Worm (Caenorhabditis elegans) whole organism, L4 larva: ENCODE results near the gene C50F4.9.

Experiments used
- F10B5.3 ChIP-seq: sonication (generic microtip); optimal IDR thresholded peaks from 2 replicates; lab custom pipeline; 2016; ENCODE audit warnings: mild to moderate bottlenecking, missing genetic modification characterization, missing compliant biosample characterization
- F37D6.2 ChIP-seq: sonication (generic microtip); optimal IDR thresholded peaks from 2 replicates; lab custom pipeline; 2016; ENCODE audit warnings: mild to moderate bottlenecking, missing genetic modification characterization, missing compliant biosample characterization
- Y105C5A.15 ChIP-seq: fragments of 200-800 bp; sonication (Bioruptor generic); IDR thresholded peaks from 2 replicates; pipeline ENCODE4 v1.3.6; 2022; ENCODE audit warnings: missing genetic modification characterization, missing compliant biosample characterization
- Y48G9A.11 ChIP-seq: fragments of 200-800 bp; sonication (Bioruptor generic); IDR thresholded peaks from 2 replicates; pipeline ENCODE4 v1.3.6; 2022; ENCODE audit warnings: missing genetic modification reagents, missing genetic modification characterization, missing compliant biosample characterization
- Y5F2A.4 ChIP-seq: fragments of 200-800 bp; sonication (Bioruptor generic); optimal IDR thresholded peaks from 2 replicates; lab custom pipeline; 2018; ENCODE audit warnings: mild to moderate bottlenecking, missing genetic modification characterization, missing compliant biosample characterization
- ZK337.2 ChIP-seq: fragments of 200-800 bp; sonication (Bioruptor generic); IDR thresholded peaks from 2 replicates; pipeline ENCODE4 v1.3.6; 2022; ENCODE audit warnings: missing genetic modification reagents, missing genetic modification characterization, missing compliant biosample characterization
- ZK546.5 ChIP-seq, 2 experiments: sonication (generic microtip); optimal IDR thresholded peaks; 2 replicates each; lab custom pipeline; 2017; ENCODE audit warnings: missing biosample characterization in 2 of 2, missing genetic modification characterization in 2 of 2
- ceh-20 ChIP-seq: fragments of 200-800 bp; sonication (Bioruptor generic); IDR thresholded peaks from 2 replicates; pipeline ENCODE4 v1.3.6; 2022; ENCODE audit warnings: missing genetic modification reagents, missing genetic modification characterization, missing compliant biosample characterization
- ceh-28 ChIP-seq: fragments of 150-350 bp; optimal IDR thresholded peaks from 2 replicates; lab custom pipeline; 2014; ENCODE audit warnings: missing biosample characterization, missing genetic modification reagents, missing genetic modification characterization
- ceh-32 ChIP-seq: sonication (generic microtip); optimal IDR thresholded peaks from 2 replicates; lab custom pipeline; 2016; ENCODE audit warnings: mild to moderate bottlenecking, missing genetic modification characterization, missing compliant biosample characterization; ENCODE audit not compliant: poor library complexity
- ceh-62 ChIP-seq: sonication (generic microtip); optimal IDR thresholded peaks from 2 replicates; lab custom pipeline; 2017; ENCODE audit warnings: missing biosample characterization, missing genetic modification characterization
- ceh-82 ChIP-seq: sonication (generic microtip); optimal IDR thresholded peaks from 2 replicates; lab custom pipeline; 2017; ENCODE audit warnings: missing biosample characterization, missing genetic modification characterization
- daf-12 ChIP-seq: fragments of 150-350 bp; optimal IDR thresholded peaks from 2 replicates; lab custom pipeline; 2014; ENCODE audit warnings: missing biosample characterization, missing genetic modification reagents, missing genetic modification characterization
- daf-19 ChIP-seq: fragments of 200-800 bp; sonication (Bioruptor generic); conservative IDR thresholded peaks from 2 replicates; pipeline ENCODE4 v1.3.6; 2022; ENCODE audit warnings: missing genetic modification characterization, missing compliant biosample characterization
- daf-8 ChIP-seq: fragments of 200-800 bp; sonication (Bioruptor generic); IDR thresholded peaks from 2 replicates; pipeline ENCODE4 v1.3.6; 2022; ENCODE audit warnings: missing genetic modification characterization, missing compliant biosample characterization
- egl-27 ChIP-seq: sonication (generic microtip); optimal IDR thresholded peaks from 3 replicates; lab custom pipeline; 2017; ENCODE audit warnings: missing biosample characterization, missing genetic modification reagents, missing genetic modification characterization
- fkh-10 ChIP-seq: fragments of 150-350 bp; optimal IDR thresholded peaks from 2 replicates; lab custom pipeline; 2014; ENCODE audit warnings: missing biosample characterization, missing genetic modification reagents, missing genetic modification characterization
- fos-1 ChIP-seq: fragments of 150-350 bp; optimal IDR thresholded peaks from 2 replicates; lab custom pipeline; 2014; ENCODE audit warnings: missing biosample characterization, missing genetic modification characterization
- gei-8 ChIP-seq: fragments of 200-800 bp; sonication (Bioruptor generic); optimal IDR thresholded peaks from 2 replicates; lab custom pipeline; 2018; ENCODE audit warnings: mild to moderate bottlenecking, missing genetic modification characterization, missing compliant biosample characterization
- hlh-30 ChIP-seq: sonication (generic microtip); optimal IDR thresholded peaks from 2 replicates; lab custom pipeline; 2017; ENCODE audit warnings: antibody characterized with exemption, mild to moderate bottlenecking, missing genetic modification characterization, missing compliant biosample characterization; ENCODE audit not compliant: insufficient read depth
- hmg-1.1 ChIP-seq: fragments of 200-800 bp; sonication (Bioruptor generic); IDR thresholded peaks from 2 replicates; pipeline ENCODE4 v1.3.6; 2022; ENCODE audit warnings: missing genetic modification reagents, missing genetic modification characterization, missing compliant biosample characterization
- jun-1 ChIP-seq: fragments of 150-350 bp; optimal IDR thresholded peaks from 2 replicates; lab custom pipeline; 2014; ENCODE audit warnings: missing biosample characterization, missing genetic modification reagents, missing genetic modification characterization
- lin-1 ChIP-seq: fragments of 200-800 bp; sonication (Bioruptor generic); IDR thresholded peaks from 2 replicates; pipeline ENCODE4 v1.3.6; 2022; ENCODE audit warnings: missing genetic modification reagents, missing genetic modification characterization, missing compliant biosample characterization
- lin-13 ChIP-seq: fragments of 150-350 bp; optimal IDR thresholded peaks from 2 replicates; lab custom pipeline; 2014; ENCODE audit warnings: missing biosample characterization, missing genetic modification reagents, missing genetic modification characterization
- lin-15B ChIP-seq: fragments of 150-350 bp; sonication (generic microtip); optimal IDR thresholded peaks from 3 replicates; lab custom pipeline; 2014; ENCODE audit warnings: missing biosample characterization, missing genetic modification characterization
- lin-29 ChIP-seq: fragments of 200-800 bp; sonication (Bioruptor generic); IDR thresholded peaks from 2 replicates; pipeline ENCODE4 v1.3.6; 2022; ENCODE audit warnings: missing genetic modification reagents, missing genetic modification characterization, missing compliant biosample characterization
- lin-38 ChIP-seq: fragments of 200-800 bp; sonication (Bioruptor generic); IDR thresholded peaks from 2 replicates; pipeline ENCODE4 v1.3.6; 2022; ENCODE audit warnings: missing genetic modification reagents, missing genetic modification characterization, missing compliant biosample characterization
- lin-39 ChIP-seq: fragments of 150-350 bp; optimal IDR thresholded peaks from 2 replicates; lab custom pipeline; 2014; ENCODE audit warnings: missing biosample characterization, missing genetic modification reagents, missing genetic modification characterization
- lsy-2 ChIP-seq, 2 experiments: fragments of 150-350 bp in 1 of 2; sonication (generic microtip) in 1 of 2; optimal IDR thresholded peaks; 2 replicates each; lab custom pipeline; 2014 to 2017; ENCODE audit warnings: missing biosample characterization in 2 of 2, missing genetic modification characterization in 2 of 2
- mes-2 ChIP-seq: sonication (generic microtip); optimal IDR thresholded peaks from 2 replicates; lab custom pipeline; 2016; ENCODE audit warnings: missing genotype, mild to moderate bottlenecking, missing genetic modification characterization, missing compliant biosample characterization; ENCODE audit not compliant: poor library complexity, severe bottlenecking
- nhr-10 ChIP-seq: fragments of 150-350 bp; optimal IDR thresholded peaks from 2 replicates; lab custom pipeline; 2014; ENCODE audit warnings: missing biosample characterization, missing genetic modification characterization
- nhr-11 ChIP-seq: fragments of 150-350 bp; optimal IDR thresholded peaks from 2 replicates; lab custom pipeline; 2014; ENCODE audit warnings: missing biosample characterization, missing genetic modification characterization
- nhr-28 ChIP-seq: fragments of 150-350 bp; optimal IDR thresholded peaks from 2 replicates; lab custom pipeline; 2014; ENCODE audit warnings: missing biosample characterization, missing genetic modification characterization
- nhr-76 ChIP-seq: fragments of 150-350 bp; optimal IDR thresholded peaks from 2 replicates; lab custom pipeline; 2014; ENCODE audit warnings: missing biosample characterization, missing genetic modification characterization
- pha-4 ChIP-seq, 2 experiments: fragments of 150-350 bp in 1 of 2; fragments of 200-800 bp in 1 of 2; sonication (Bioruptor generic) in 1 of 2; IDR thresholded peaks in 1 of 2; optimal IDR thresholded peaks in 1 of 2; 2 replicates each; pipeline versions ENCODE4 v1.3.6 to Lab custom; 2014 to 2022; ENCODE audit warnings: missing genetic modification characterization in 2 of 2, missing genetic modification reagents in 2 of 2, missing biosample characterization in 1 of 2, missing compliant biosample characterization in 1 of 2
- pqm-1 ChIP-seq: sonication (generic microtip); optimal IDR thresholded peaks from 2 replicates; lab custom pipeline; 2017; ENCODE audit warnings: missing biosample characterization, missing genetic modification characterization
- rbr-2 ChIP-seq: sonication (generic microtip); optimal IDR thresholded peaks from 2 replicates; lab custom pipeline; 2016; ENCODE audit warnings: missing genotype, missing genetic modification characterization, missing compliant biosample characterization
- saeg-2 ChIP-seq: fragments of 200-800 bp; sonication (Bioruptor generic); IDR thresholded peaks from 2 replicates; pipeline ENCODE4 v1.3.6; 2022; ENCODE audit warnings: missing genetic modification reagents, missing genetic modification characterization, missing compliant biosample characterization
- snpc-1.2 ChIP-seq: fragments of 200-800 bp; sonication (Bioruptor generic); IDR thresholded peaks from 2 replicates; pipeline ENCODE4 v1.3.6; 2022; ENCODE audit warnings: missing genetic modification reagents, missing genetic modification characterization, missing compliant biosample characterization
- snpc-4 ChIP-seq: fragments of 150-350 bp; optimal IDR thresholded peaks from 2 replicates; lab custom pipeline; 2014; ENCODE audit warnings: missing biosample characterization, missing genetic modification characterization
- spr-1 ChIP-seq: sonication (generic microtip); optimal IDR thresholded peaks from 2 replicates; lab custom pipeline; 2016; ENCODE audit warnings: mild to moderate bottlenecking, missing genetic modification characterization, missing compliant biosample characterization
- spr-3 ChIP-seq: fragments of 200-800 bp; sonication (Bioruptor generic); optimal IDR thresholded peaks from 2 replicates; lab custom pipeline; 2018; ENCODE audit warnings: mild to moderate bottlenecking, missing genetic modification characterization, missing compliant biosample characterization
- tag-97 ChIP-seq: fragments of 200-800 bp; sonication (Bioruptor generic); IDR thresholded peaks from 2 replicates; pipeline ENCODE4 v1.3.6; 2022; ENCODE audit warnings: missing genetic modification characterization, missing compliant biosample characterization
- unc-62 ChIP-seq, 3 experiments: fragments of 150-350 bp in 1 of 3; sonication (generic microtip); optimal IDR thresholded peaks in 2 of 3; peaks in 1 of 3; 1 replicate in 1 of 3; 2 replicates in 2 of 3; lab custom pipeline; 2014 to 2017; ENCODE audit warnings: missing biosample characterization in 3 of 3, missing genetic modification characterization in 3 of 3, missing genetic modification reagents in 3 of 3, missing genotype in 1 of 3
- zfp-2 ChIP-seq: sonication (generic microtip); optimal IDR thresholded peaks from 2 replicates; lab custom pipeline; 2016; ENCODE audit warnings: mild to moderate bottlenecking, missing genetic modification characterization, missing compliant biosample characterization
- zfp-3 ChIP-seq: fragments of 200-800 bp; sonication (Bioruptor generic); conservative IDR thresholded peaks from 2 replicates; pipeline ENCODE4 v1.3.6; 2022; ENCODE audit warnings: missing genetic modification reagents, missing genetic modification characterization, missing compliant biosample characterization
- zip-11 ChIP-seq: fragments of 200-800 bp; sonication (Bioruptor generic); IDR thresholded peaks from 2 replicates; pipeline ENCODE4 v1.3.6; 2022; ENCODE audit warnings: missing genetic modification characterization, missing compliant biosample characterization
- ztf-11 ChIP-seq: fragments of 150-350 bp; optimal IDR thresholded peaks from 2 replicates; lab custom pipeline; 2014; ENCODE audit warnings: missing biosample characterization, missing genetic modification characterization

The C50F4.9 gene

ce11 chrV:9549459-9549858 lies 25.5 kb upstream of the C50F4.9 start, which contains the start of gene nstp-10 (continued):
- no peak for TF ChIP-seq zfp-2 (tag; lab: Kevin White, UChicago)
- TF ChIP-seq jun-1, result no peak
- TF ChIP-seq snpc-1.2 (GFP tag; lab: Robert Waterston, UW), result peak; percentile 84
- no peak for TF ChIP-seq Y5F2A.4
- TF ChIP-seq tag-97, result no peak
- TF ChIP-seq zip-11, result no peak
- TF ChIP-seq saeg-2, result no peak
- TF ChIP-seq lin-38 (GFP tag; lab: Robert Waterston, UW), result peak; percentile 98
- TF ChIP-seq nhr-11 (tag; lab: Kevin White, UChicago), result no peak
- TF ChIP-seq ceh-32 (tag; lab: Kevin White, UChicago), result no peak
- peak in 1 of 2 experiments; percentile 84 for TF ChIP-seq lsy-2 (tag; optimal IDR thresholded peaks at IDR 0.05; lab: Kevin White, UChicago)
- TF ChIP-seq mes-2 (tag; lab: Kevin White, UChicago), result peak; percentile 78

- TF ChIP-seq fkh-10 (GFP tag; lab: Kevin White, UChicago) (peak; percentile 98), lin-39 (peak; percentile 62), rbr-2 (tag; lab: Kevin White, UChicago) (peak; percentile 99), ceh-20 (GFP tag; lab: Robert Waterston, UW) (peak; percentile 99), ceh-82 (tag; lab: Kevin White, UChicago) (no peak), lin-15B (no peak), gei-8 (GFP tag; lab: Kevin White, UChicago) (peak; percentile 17), hlh-30 (peak; percentile 92), lin-38 (GFP tag; lab: Robert Waterston, UW) (peak; percentile 91), nhr-28 (tag; lab: Kevin White, UChicago) (peak; percentile 99), zfp-3 (peak; percentile 99), F10B5.3 (tag; lab: Kevin White, UChicago) (peak; percentile 91), ZK337.2 (GFP tag; lab: Robert Waterston, UW) (peak; percentile 68; the same call in 1 of the 2 replicates), pha-4 (GFP tag; IDR thresholded peaks at IDR 0.05; lab: Robert Waterston, UW) (peak; percentile 97), pha-4 (tag; optimal IDR thresholded peaks at IDR 0.05; lab: Kevin White, UChicago) (peak; percentile 98), F37D6.2 (tag; lab: Kevin White, UChicago) (peak; percentile 97), ztf-11 (tag; lab: Kevin White, UChicago) (no peak), ceh-32 (tag; lab: Kevin White, UChicago) (peak; percentile 82), lin-13 (GFP tag; lab: Kevin White, UChicago) (peak; percentile 98), nhr-76 (tag; lab: Kevin White, UChicago) (peak; percentile 85), daf-8 (GFP tag; lab: Robert Waterston, UW) (peak; percentile 85; the same call in 1 of the 2 replicates), pqm-1 (peak; percentile 91), spr-3 (GFP tag; lab: Kevin White, UChicago) (peak; percentile 89), daf-12 (no peak), nhr-10 (tag; lab: Kevin White, UChicago) (peak; percentile 73), saeg-2 (peak; percentile 96), ceh-62 (tag; lab: Kevin White, UChicago) (no peak), ZK546.5 (tag; optimal IDR thresholded peaks at IDR 0.05; lab: Kevin White, UChicago) (peak in 1 of 2 experiments; percentile 79), ceh-28 (tag; lab: Kevin White, UChicago) (peak; percentile 59), fos-1 (peak; percentile 74), tag-97 (no peak), daf-19 (GFP tag; lab: Robert Waterston, UW) (peak; percentile 97), Y48G9A.11 (GFP tag; lab: Robert Waterston, UW) (0 out of 2 replicates have a peak, but pooled peaks have one; percentile 8), lin-29 (GFP tag; lab: Robert Waterston, UW) (peak; percentile 95), Y105C5A.15 (GFP tag; lab: Robert Waterston, UW) (peak; percentile 61; the same call in 1 of the 2 replicates), spr-1 (tag; lab: Kevin White, UChicago) (peak; percentile 96), hmg-1.1 (peak; percentile 97), egl-27 (tag; lab: Kevin White, UChicago) (peak; percentile 27), snpc-4 (tag; lab: Kevin White, UChicago) (peak; percentile 54), unc-62 (GFP tag; optimal IDR thresholded peaks at IDR 0.05 in 1 of 2; lab: Kevin White, UChicago) (peak; percentile 46 to 100), unc-62 (tag; optimal IDR thresholded peaks at IDR 0.05; lab: Kevin White, UChicago) (no peak), mes-2 (tag; lab: Kevin White, UChicago) (peak; percentile 95), jun-1 (peak; percentile 97), lin-1 (GFP tag; lab: Robert Waterston, UW) (peak; percentile 94)
These were observed 22.9 kb upstream of the C50F4.9 start, which contains the start of gene his-37 for ce11 chrV:9546860-9547269. Gene his-37, plus strand, starts transcription at chrV:9547105.
